Fruit fly (Drosophila melanogaster): ENCODE data around the gene CG5265.

Gene CG5265

dm6 chr3R:17126838-17127237 lies 12.0 kb upstream of the CG5265 start, which contains the start of the genes CG17477 and CG31269:
Gene CG17477, minus strand, starts transcription at chr3R:17126938.
Gene CG31269, plus strand, starts transcription at chr3R:17127126.
- TF ChIP-seq Vsx2 (GFP tag; optimal IDR thresholded peaks at IDR 0.05; ENCODE audit: partially characterized antibody) (no peak), dl (GFP tag; optimal IDR thresholded peaks at IDR 0.05; ENCODE audit: insufficient read depth in 1 of 2, partially characterized antibody in 2 of 2) (no peak), Hr78 (GFP tag; optimal IDR thresholded peaks at IDR 0.05) (no peak), CG9705 (GFP tag; optimal IDR thresholded peaks at IDR 0.05) (no peak), Hr83 (GFP tag; optimal IDR thresholded peaks at IDR 0.05; ENCODE audit: poor library complexity, severe bottlenecking) (no peak), woc (GFP tag; optimal IDR thresholded peaks at IDR 0.05) (no peak), OdsH (GFP tag; optimal IDR thresholded peaks at IDR 0.05) (no peak), Myc (optimal IDR thresholded peaks at IDR 0.05) (no peak), fru (GFP tag; optimal IDR thresholded peaks at IDR 0.05) (no peak), Jra (GFP tag; optimal IDR thresholded peaks at IDR 0.05) (no peak), tai (GFP tag; optimal IDR thresholded peaks at IDR 0.05) (no peak), psq (GFP tag; optimal IDR thresholded peaks at IDR 0.05) (no peak)

- TF ChIP-seq fru (GFP tag; optimal IDR thresholded peaks at IDR 0.05) = no peak
- TF ChIP-seq Abd-B (GFP tag; optimal IDR thresholded peaks at IDR 0.05) = no peak
- TF ChIP-seq Mio (GFP tag; optimal IDR thresholded peaks at IDR 0.05) = no peak
- no peak for TF ChIP-seq OdsH (GFP tag; optimal IDR thresholded peaks at IDR 0.05)
- no peak for TF ChIP-seq dl (GFP tag; optimal IDR thresholded peaks at IDR 0.05; ENCODE audit: insufficient read depth in 1 of 2, partially characterized antibody in 2 of 2)
- no peak for TF ChIP-seq Dfd (GFP tag; optimal IDR thresholded peaks at IDR 0.05)
- no peak for TF ChIP-seq Vsx2 (GFP tag; optimal IDR thresholded peaks at IDR 0.05; ENCODE audit: partially characterized antibody)
- no peak for TF ChIP-seq sage (GFP tag; optimal IDR thresholded peaks at IDR 0.05)
- TF ChIP-seq Sp1 (GFP tag; optimal IDR thresholded peaks at IDR 0.05) = no peak
- no peak for TF ChIP-seq Jra (GFP tag; optimal IDR thresholded peaks at IDR 0.05)
- TF ChIP-seq CG9705 (GFP tag; optimal IDR thresholded peaks at IDR 0.05) = no peak
- TF ChIP-seq HLH106 (tag; optimal IDR thresholded peaks at IDR 0.05) = no peak
- no peak for TF ChIP-seq lola (GFP tag; optimal IDR thresholded peaks at IDR 0.05)
- TF ChIP-seq Hnf4 (GFP tag; optimal IDR thresholded peaks at IDR 0.05) = no peak
- TF ChIP-seq br (GFP tag; optimal IDR thresholded peaks at IDR 0.05) = no peak
- TF ChIP-seq tai (GFP tag; optimal IDR thresholded peaks at IDR 0.05) = no peak
- TF ChIP-seq rgr (GFP tag; optimal IDR thresholded peaks at IDR 0.05) = no peak
These were observed 10.9 kb upstream of the CG5265 start, which contains the start of gene CG31265 for dm6 chr3R:17127912-17128311. Gene CG31265, plus strand, starts transcription at chr3R:17128212.

dm6 chr3R:17130326-17130725 lies 8.5 kb upstream of the CG5265 start, which contains the start of gene CG17475:
Gene CG17475, minus strand, starts transcription at chr3R:17130426.
- no peak for TF ChIP-seq Vsx2 (GFP tag; optimal IDR thresholded peaks at IDR 0.05; ENCODE audit: partially characterized antibody)

DNA sequence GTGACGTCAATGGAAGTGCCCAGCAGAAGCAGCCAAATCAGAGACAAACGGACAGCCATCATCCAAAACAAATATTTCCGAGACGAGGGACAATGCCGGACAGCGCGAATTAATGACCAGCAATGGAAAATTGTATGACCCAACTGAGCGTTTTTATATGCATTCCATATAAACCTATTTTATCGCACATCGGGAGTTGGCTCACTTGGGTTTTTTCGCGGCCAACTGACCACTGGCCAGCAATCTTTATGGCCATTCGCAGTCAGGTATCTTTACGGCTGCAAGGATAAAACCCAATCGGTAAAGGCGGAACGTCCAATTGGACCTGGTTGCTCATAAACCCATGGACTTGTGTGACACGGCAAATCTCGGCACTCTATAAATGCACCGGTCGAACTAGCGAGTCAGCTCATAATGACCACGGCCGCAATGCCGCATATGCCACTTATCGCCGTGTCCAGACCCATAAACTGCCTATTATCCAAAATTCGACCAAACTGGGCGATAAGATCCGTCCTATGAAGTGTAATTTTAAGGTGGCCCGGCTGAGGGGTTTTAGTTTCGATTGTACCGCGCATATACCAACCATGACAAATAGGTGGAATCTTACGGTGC lies 6.6 kb upstream of the CG5265 start, which contains the start of the genes CG4053 and CG31266:
Gene CG4053, minus strand, starts transcription at position 101 of the 615 bp plus-strand sequence.
Gene CG31266, plus strand, starts transcription at position 565 of the 615 bp plus-strand sequence.
- no peak for TF ChIP-seq psq (GFP tag; optimal IDR thresholded peaks at IDR 0.05)
- no peak for TF ChIP-seq Hr78 (GFP tag; optimal IDR thresholded peaks at IDR 0.05)
- TF ChIP-seq CrebA (GFP tag; optimal IDR thresholded peaks at IDR 0.05; ENCODE audit: borderline replicate concordance) = peak; percentile 2
- TF ChIP-seq GATAd (GFP tag; optimal IDR thresholded peaks at IDR 0.05) = no peak
- no peak for TF ChIP-seq usp (GFP tag; optimal IDR thresholded peaks at IDR 0.05)
- no peak for TF ChIP-seq Abd-B (GFP tag; optimal IDR thresholded peaks at IDR 0.05)
- TF ChIP-seq lola (GFP tag; optimal IDR thresholded peaks at IDR 0.05) = no peak

- TF ChIP-seq rgr (GFP tag; optimal IDR thresholded peaks at IDR 0.05) = no peak
- TF ChIP-seq dl (GFP tag; optimal IDR thresholded peaks at IDR 0.05; ENCODE audit: insufficient read depth in 1 of 2, partially characterized antibody in 2 of 2) = no peak
- TF ChIP-seq ey (GFP tag; optimal IDR thresholded peaks at IDR 0.05) = no peak
- no peak for TF ChIP-seq Dif (GFP tag; optimal IDR thresholded peaks at IDR 0.05; ENCODE audit: partially characterized antibody)
- no peak for TF ChIP-seq Vsx2 (GFP tag; optimal IDR thresholded peaks at IDR 0.05; ENCODE audit: partially characterized antibody)
- TF ChIP-seq Hr83 (GFP tag; optimal IDR thresholded peaks at IDR 0.05; ENCODE audit: poor library complexity, severe bottlenecking) = no peak
- no peak for TF ChIP-seq sage (GFP tag; optimal IDR thresholded peaks at IDR 0.05)
- TF ChIP-seq psq (GFP tag; optimal IDR thresholded peaks at IDR 0.05) = no peak
- TF ChIP-seq Sp1 (GFP tag; optimal IDR thresholded peaks at IDR 0.05) = no peak
- no peak for TF ChIP-seq Hnf4 (GFP tag; optimal IDR thresholded peaks at IDR 0.05)
- no peak for TF ChIP-seq Dfd (GFP tag; optimal IDR thresholded peaks at IDR 0.05)
- no peak for TF ChIP-seq Myc (optimal IDR thresholded peaks at IDR 0.05)
- no peak for TF ChIP-seq Abd-B (GFP tag; optimal IDR thresholded peaks at IDR 0.05)
- TF ChIP-seq Rel (GFP tag; optimal IDR thresholded peaks at IDR 0.05) = no peak
- TF ChIP-seq Rel (tag; optimal IDR thresholded peaks at IDR 0.05) = no peak
- no peak for TF ChIP-seq dsf (GFP tag; optimal IDR thresholded peaks at IDR 0.05; ENCODE audit: borderline replicate concordance)
- TF ChIP-seq CrebA (GFP tag; optimal IDR thresholded peaks at IDR 0.05; ENCODE audit: borderline replicate concordance) = no peak
- no peak for TF ChIP-seq N (GFP tag; optimal IDR thresholded peaks at IDR 0.05)
- no peak for TF ChIP-seq fru (GFP tag; optimal IDR thresholded peaks at IDR 0.05)
- TF ChIP-seq foxo (GFP tag; optimal IDR thresholded peaks at IDR 0.05) = no peak
These were observed 4.9 kb upstream of the CG5265 start, which contains the start of gene CG31267 for dm6 chr3R:17133897-17134296. Gene CG31267, plus strand, starts transcription at chr3R:17134197.

Data from whole organism, wandering third instar larva.